ENCODE assay signal across 1 fruit fly cellular context in the genomic region with DNA sequence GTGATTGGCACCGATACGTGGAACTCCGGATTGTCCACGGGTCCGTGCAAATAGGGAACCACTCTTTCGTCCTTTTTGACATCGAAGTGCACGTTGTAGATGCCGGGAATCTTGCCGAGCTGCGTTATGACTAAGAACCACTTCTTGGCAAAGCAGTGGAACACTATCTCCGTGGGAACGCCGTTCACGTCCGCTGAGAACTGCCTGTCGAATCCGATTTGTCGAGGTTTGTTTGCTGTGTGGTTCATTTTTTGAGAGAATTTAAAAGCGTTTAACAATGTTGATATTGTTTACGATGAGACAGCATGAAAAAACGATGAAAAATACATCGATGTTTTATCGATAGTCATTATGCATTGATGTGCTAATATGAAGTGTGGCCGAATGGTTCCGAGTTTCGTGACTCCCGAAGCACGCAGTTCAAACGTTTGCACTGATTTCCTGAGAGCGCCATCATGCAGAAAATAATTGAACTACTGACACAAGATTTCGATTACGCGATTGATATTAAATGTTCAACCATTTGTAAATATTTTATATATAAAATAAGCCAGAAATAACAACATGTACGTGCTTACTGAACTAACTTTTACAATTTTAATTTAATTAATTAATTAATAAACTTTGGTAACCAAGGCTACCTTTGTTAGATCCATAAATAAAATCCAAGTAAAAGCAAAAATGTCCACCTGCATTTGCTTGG.
TF ChIP-seq lines count a peak whose summit lies in the region.

TSS of gene CG11885 (minus strand) at position 332 of the 703 bp plus-strand sequence.
TSS of gene CG13692 (plus strand) at position 653 of the 703 bp plus-strand sequence.

TF ChIP-seq in whole organism, embryonic, 481 proteins besides CTCF, POLR2A, EP300 and RAD21 (continued from another document and continues in another):
- TF ChIP-seq CG2678 (tag; optimal IDR thresholded peaks at IDR 0.05; lab: Kevin White, UChicago) (peak; percentile 32), CG3838 (GFP tag; optimal IDR thresholded peaks at IDR 0.05; lab: Kevin White, UChicago) (no peak), Dfd (GFP tag; optimal IDR thresholded peaks at IDR 0.05; lab: Kevin White, UChicago) (no peak), CG17912 (GFP tag; optimal IDR thresholded peaks at IDR 0.05; lab: Kevin White, UChicago) (peak; percentile 66), CG13296 (GFP tag; optimal IDR thresholded peaks at IDR 0.05; lab: Kevin White, UChicago) (peak; percentile 30), rib (GFP tag; IDR thresholded peaks at IDR 0.05; lab: Robert Waterston, UW) (peak; percentile 48; the same call in 1 of the 2 replicates), disco-r (GFP tag; optimal IDR thresholded peaks at IDR 0.05; lab: Kevin White, UChicago) (no peak), CG31388 (GFP tag; optimal IDR thresholded peaks at IDR 0.05; lab: Kevin White, UChicago) (no peak), CG31365 (tag; optimal IDR thresholded peaks at IDR 0.05; lab: Kevin White, UChicago) (peak; percentile 4), ato (GFP tag; IDR thresholded peaks at IDR 0.05; lab: Robert Waterston, UW; ENCODE audit: partially characterized antibody) (peak; percentile 97), CG11504 (tag; optimal IDR thresholded peaks at IDR 0.05; lab: Kevin White, UChicago) (peak; percentile 55), Spps (tag; optimal IDR thresholded peaks at IDR 0.05; lab: Kevin White, UChicago) (no peak), CG14860 (GFP tag; IDR thresholded peaks at IDR 0.05; lab: Robert Waterston, UW; ENCODE audit: partially characterized antibody) (peak; percentile 92), dm (GFP tag; optimal IDR thresholded peaks at IDR 0.05; lab: Kevin White, UChicago) (peak; percentile 79), hbn (GFP tag; IDR thresholded peaks at IDR 0.05; lab: Robert Waterston, UW; ENCODE audit: partially characterized antibody) (peak; percentile 99), trem (tag; optimal IDR thresholded peaks at IDR 0.05; lab: Kevin White, UChicago) (peak; percentile 90), CG9437 (GFP tag; optimal IDR thresholded peaks at IDR 0.05; lab: Kevin White, UChicago) (peak; percentile 61), Fer1 (GFP tag; optimal IDR thresholded peaks at IDR 0.05; lab: Kevin White, UChicago) (peak; percentile 66), crc (GFP tag; optimal IDR thresholded peaks at IDR 0.05; lab: Kevin White, UChicago) (no peak), CG10366 (GFP tag; IDR thresholded peaks at IDR 0.05; lab: Robert Waterston, UW) (no peak), CG4854 (GFP tag; optimal IDR thresholded peaks at IDR 0.05; lab: Kevin White, UChicago) (peak; percentile 13), CG6791 (GFP tag; IDR thresholded peaks at IDR 0.05; lab: Robert Waterston, UW; ENCODE audit: partially characterized antibody) (peak; percentile 98), Opbp (GFP tag; IDR thresholded peaks at IDR 0.05; lab: Robert Waterston, UW; ENCODE audit: partially characterized antibody) (peak; percentile 99), org-1 (GFP tag; optimal IDR thresholded peaks at IDR 0.05; lab: Kevin White, UChicago) (no peak), danr (GFP tag; IDR thresholded peaks at IDR 0.05; lab: Robert Waterston, UW) (no peak), CG13775 (GFP tag; optimal IDR thresholded peaks at IDR 0.05; lab: Kevin White, UChicago) (peak; percentile 19), jing (GFP tag; optimal IDR thresholded peaks at IDR 0.05; lab: Kevin White, UChicago) (no peak), CG15073 (GFP tag; optimal IDR thresholded peaks at IDR 0.05; lab: Kevin White, UChicago) (no peak), GATAe (GFP tag; conservative IDR thresholded peaks at IDR 0.05; lab: Robert Waterston, UW) (no peak), oc (tag; optimal IDR thresholded peaks at IDR 0.05; lab: Kevin White, UChicago) (peak; percentile 13), hkb (optimal IDR thresholded peaks at IDR 0.05; lab: Kevin White, UChicago) (no peak), hkb (GFP tag; IDR thresholded peaks at IDR 0.05; lab: Robert Waterston, UW) (0 out of 2 replicates have a peak, but pooled peaks have one; percentile 37), CG10274 (GFP tag; optimal IDR thresholded peaks at IDR 0.05; lab: Kevin White, UChicago) (no peak), sob (GFP tag; IDR thresholded peaks at IDR 0.05; lab: Robert Waterston, UW) (peak; percentile 60), Abd-B (GFP tag; optimal IDR thresholded peaks at IDR 0.05; lab: Kevin White, UChicago) (peak; percentile 65), mld (GFP tag; IDR thresholded peaks at IDR 0.05; lab: Robert Waterston, UW; ENCODE audit: partially characterized antibody) (peak; percentile 96), btn (GFP tag; optimal IDR thresholded peaks at IDR 0.05; lab: Kevin White, UChicago) (no peak), maf-S (GFP tag; optimal IDR thresholded peaks at IDR 0.05; lab: Kevin White, UChicago) (no peak), Nf-YB (GFP tag; optimal IDR thresholded peaks at IDR 0.05; lab: Kevin White, UChicago) (peak; percentile 17), CG9609 (GFP tag; optimal IDR thresholded peaks at IDR 0.05; lab: Kevin White, UChicago) (peak; percentile 0), CG2712 (tag; optimal IDR thresholded peaks at IDR 0.05; lab: Kevin White, UChicago) (peak; percentile 68), CG15269 (tag; optimal IDR thresholded peaks at IDR 0.05; lab: Kevin White, UChicago) (peak; percentile 33), Dad (GFP tag; optimal IDR thresholded peaks at IDR 0.05; lab: Kevin White, UChicago) (peak; percentile 41), Dp (GFP tag; optimal IDR thresholded peaks at IDR 0.05; lab: Kevin White, UChicago) (peak; percentile 81), nerfin-2 (GFP tag; IDR thresholded peaks at IDR 0.05; lab: Robert Waterston, UW; ENCODE audit: partially characterized antibody) (peak; percentile 95), Hey (tag; optimal IDR thresholded peaks at IDR 0.05; lab: Kevin White, UChicago) (no peak), CG17186 (GFP tag; optimal IDR thresholded peaks at IDR 0.05; lab: Kevin White, UChicago) (peak; percentile 85), bsh (GFP tag; optimal IDR thresholded peaks at IDR 0.05; lab: Kevin White, UChicago) (peak in 1 of 2 experiments; percentile 25), CG12236 (GFP tag; optimal IDR thresholded peaks at IDR 0.05; lab: Kevin White, UChicago) (no peak), vfl (GFP tag; optimal IDR thresholded peaks at IDR 0.05; lab: Kevin White, UChicago) (peak; percentile 43), D (optimal IDR thresholded peaks at IDR 0.05; lab: Kevin White, UChicago) (peak; percentile 76), D (GFP tag; optimal IDR thresholded peaks at IDR 0.05; lab: Kevin White, UChicago) (no peak), CG4617 (GFP tag; optimal IDR thresholded peaks at IDR 0.05; lab: Kevin White, UChicago; ENCODE audit: borderline replicate concordance) (peak; percentile 72), ranshi (GFP tag; IDR thresholded peaks at IDR 0.05; lab: Robert Waterston, UW) (peak; percentile 30; the same call in 1 of the 2 replicates), trh (GFP tag; optimal IDR thresholded peaks at IDR 0.05; lab: Kevin White, UChicago) (no peak), Blimp-1 (GFP tag; optimal IDR thresholded peaks at IDR 0.05; lab: Kevin White, UChicago) (no peak), HmgD (GFP tag; optimal IDR thresholded peaks at IDR 0.05; lab: Kevin White, UChicago) (peak; percentile 86), inv (GFP tag; IDR thresholded peaks at IDR 0.05; lab: Robert Waterston, UW; ENCODE audit: partially characterized antibody) (peak; percentile 95), NC2α (GFP tag; optimal IDR thresholded peaks at IDR 0.05; lab: Kevin White, UChicago) (no peak), Hr39 (optimal IDR thresholded peaks at IDR 0.05; lab: Kevin White, UChicago) (no peak), chinmo (GFP tag; IDR thresholded peaks at IDR 0.05; lab: Robert Waterston, UW; ENCODE audit: partially characterized antibody) (peak; percentile 99), Doc2 (GFP tag; IDR thresholded peaks at IDR 0.05; lab: Robert Waterston, UW) (no peak), amos (GFP tag; IDR thresholded peaks at IDR 0.05; lab: Robert Waterston, UW; ENCODE audit: partially characterized antibody) (peak; percentile 99), B-H2 (GFP tag; optimal IDR thresholded peaks at IDR 0.05; lab: Kevin White, UChicago) (peak; percentile 75), CG13894 (tag; optimal IDR thresholded peaks at IDR 0.05; lab: Kevin White, UChicago) (peak; percentile 76), cato (GFP tag; optimal IDR thresholded peaks at IDR 0.05; lab: Kevin White, UChicago; ENCODE audit: borderline replicate concordance) (no peak), exex (tag; optimal IDR thresholded peaks at IDR 0.05; lab: Kevin White, UChicago) (peak; percentile 65), Sry-δ (GFP tag; optimal IDR thresholded peaks at IDR 0.05; lab: Kevin White, UChicago) (peak; percentile 88), CG13624 (GFP tag; optimal IDR thresholded peaks at IDR 0.05; lab: Kevin White, UChicago) (peak; percentile 65), Stat92E (GFP tag; optimal IDR thresholded peaks at IDR 0.05; lab: Kevin White, UChicago) (peak in 1 of 3 experiments; percentile 4), cg (GFP tag; optimal IDR thresholded peaks at IDR 0.05; lab: Kevin White, UChicago) (no peak), luna (GFP tag; optimal IDR thresholded peaks at IDR 0.05; lab: Kevin White, UChicago) (no peak), Mes4 (GFP tag; optimal IDR thresholded peaks at IDR 0.05; lab: Kevin White, UChicago) (no peak), Camta (GFP tag; optimal IDR thresholded peaks at IDR 0.05; lab: Kevin White, UChicago) (peak; percentile 17), br (optimal IDR thresholded peaks at IDR 0.05; lab: Kevin White, UChicago) (no peak), Ets65A (GFP tag; lab: Kevin White, UChicago) (peak; percentile 96), CG13287 (GFP tag; IDR thresholded peaks at IDR 0.05; lab: Robert Waterston, UW; ENCODE audit: partially characterized antibody) (peak; percentile 100), CG12071 (GFP tag; optimal IDR thresholded peaks at IDR 0.05; lab: Kevin White, UChicago) (no peak), chm (GFP tag; IDR thresholded peaks at IDR 0.05; lab: Robert Waterston, UW) (peak; percentile 22; the same call in 1 of the 2 replicates), pita (GFP tag; optimal IDR thresholded peaks at IDR 0.05; lab: Kevin White, UChicago) (no peak), CG30020 (tag; optimal IDR thresholded peaks at IDR 0.05; lab: Kevin White, UChicago) (peak; percentile 46), D19A (tag; optimal IDR thresholded peaks at IDR 0.05; lab: Kevin White, UChicago) (peak; percentile 35), CG4424 (GFP tag; optimal IDR thresholded peaks at IDR 0.05; lab: Kevin White, UChicago) (peak; percentile 30), Atf6 (GFP tag; IDR thresholded peaks at IDR 0.05; lab: Robert Waterston, UW) (no peak), CG8089 (GFP tag; optimal IDR thresholded peaks at IDR 0.05; lab: Kevin White, UChicago) (no peak), sc (optimal IDR thresholded peaks at IDR 0.05; lab: Kevin White, UChicago) (no peak), sc (GFP tag; optimal IDR thresholded peaks at IDR 0.05; lab: Kevin White, UChicago) (no peak), CG10321 (GFP tag; IDR thresholded peaks at IDR 0.05; lab: Robert Waterston, UW) (no peak), CG15514 (GFP tag; optimal IDR thresholded peaks at IDR 0.05; lab: Kevin White, UChicago) (peak; percentile 95), ssp (GFP tag; IDR thresholded peaks at IDR 0.05; lab: Robert Waterston, UW) (peak; percentile 44), CG12769 (tag; optimal IDR thresholded peaks at IDR 0.05; lab: Kevin White, UChicago) (peak; percentile 44), CG7271 (tag; optimal IDR thresholded peaks at IDR 0.05; lab: Kevin White, UChicago) (peak; percentile 27), CG6175 (GFP tag; IDR thresholded peaks at IDR 0.05; lab: Robert Waterston, UW) (no peak), CG9727 (GFP tag; optimal IDR thresholded peaks at IDR 0.05; lab: Kevin White, UChicago) (peak; percentile 11), slbo (GFP tag; IDR thresholded peaks at IDR 0.05; lab: Robert Waterston, UW) (peak; percentile 48), YL-1 (GFP tag; optimal IDR thresholded peaks at IDR 0.05; lab: Kevin White, UChicago) (peak; percentile 82), HLHmδ (GFP tag; optimal IDR thresholded peaks at IDR 0.05; lab: Kevin White, UChicago) (no peak), Usf (GFP tag; optimal IDR thresholded peaks at IDR 0.05; lab: Kevin White, UChicago) (no peak), lbe (GFP tag; optimal IDR thresholded peaks at IDR 0.05; lab: Kevin White, UChicago) (peak; percentile 38), Hand (GFP tag; optimal IDR thresholded peaks at IDR 0.05; lab: Kevin White, UChicago) (no peak), CG8281 (tag; optimal IDR thresholded peaks at IDR 0.05; lab: Kevin White, UChicago) (peak; percentile 76), HLH54F (GFP tag; optimal IDR thresholded peaks at IDR 0.05; lab: Kevin White, UChicago) (no peak), ERR (GFP tag; optimal IDR thresholded peaks at IDR 0.05; lab: Kevin White, UChicago) (no peak), CG6254 (GFP tag; optimal IDR thresholded peaks at IDR 0.05; lab: Kevin White, UChicago) (peak; percentile 20), CG1647 (GFP tag; optimal IDR thresholded peaks at IDR 0.05; lab: Kevin White, UChicago) (no peak), NFAT (GFP tag; IDR thresholded peaks at IDR 0.05; lab: Robert Waterston, UW) (0 out of 2 replicates have a peak, but pooled peaks have one; percentile 21), HLH4C (GFP tag; IDR thresholded peaks at IDR 0.05; lab: Robert Waterston, UW; ENCODE audit: partially characterized antibody) (peak; percentile 97), E2f2 (GFP tag; IDR thresholded peaks at IDR 0.05; lab: Robert Waterston, UW) (peak; percentile 85), CG7987 (GFP tag; optimal IDR thresholded peaks at IDR 0.05; lab: Kevin White, UChicago) (peak; percentile 75), salm (tag; optimal IDR thresholded peaks at IDR 0.05; lab: Kevin White, UChicago) (no peak), Oaz (GFP tag; IDR thresholded peaks at IDR 0.05; lab: Robert Waterston, UW) (no peak), Side (GFP tag; optimal IDR thresholded peaks at IDR 0.05; lab: Kevin White, UChicago) (no peak), stwl (tag; optimal IDR thresholded peaks at IDR 0.05; lab: Kevin White, UChicago) (peak; percentile 100), CG34422 (GFP tag; IDR thresholded peaks at IDR 0.05; lab: Robert Waterston, UW) (peak; percentile 18; the same call in 1 of the 3 replicates), CG1792 (GFP tag; optimal IDR thresholded peaks at IDR 0.05; lab: Kevin White, UChicago) (no peak), dmrt99B (tag; optimal IDR thresholded peaks at IDR 0.05; lab: Kevin White, UChicago) (peak; percentile 11), HmgZ (tag; optimal IDR thresholded peaks at IDR 0.05; lab: Kevin White, UChicago) (peak; percentile 83), E2f1 (GFP tag; IDR thresholded peaks at IDR 0.05; lab: Robert Waterston, UW) (no peak), pb (GFP tag; optimal IDR thresholded peaks at IDR 0.05; lab: Kevin White, UChicago) (no peak), eyg (GFP tag; optimal IDR thresholded peaks at IDR 0.05; lab: Kevin White, UChicago) (no peak), bigmax (GFP tag; optimal IDR thresholded peaks at IDR 0.05; lab: Kevin White, UChicago) (peak; percentile 31)
